Fruit fly (Drosophila melanogaster) whole organism, embryonic: ENCODE data around the gene CG11000.
A peak's percentile ranks its signal among the peaks of the same experiment; 100 is the strongest.

ENCODE experiments used
- BtbVII ChIP-seq: fragments of 200-800 bp; sonication (Bioruptor generic); optimal IDR thresholded peaks from 3 replicates; lab custom pipeline; 2017; ENCODE audit warnings: missing biosample characterization, mild to moderate bottlenecking, missing genetic modification characterization
- CG10543 ChIP-seq: fragments of 200-800 bp; sonication (Bioruptor generic); optimal IDR thresholded peaks from 3 replicates; lab custom pipeline; 2017; ENCODE audit warnings: missing biosample characterization, mild to moderate bottlenecking, missing genetic modification characterization, moderate library complexity
- CG12155 ChIP-seq: fragments of 200-800 bp; sonication (Bioruptor generic); optimal IDR thresholded peaks from 3 replicates; lab custom pipeline; 2016; ENCODE audit warnings: missing biosample characterization, missing genetic modification characterization
- CG12769 ChIP-seq: fragments of 200-800 bp; sonication (Bioruptor generic); optimal IDR thresholded peaks from 2 replicates; lab custom pipeline; 2019; ENCODE audit warnings: missing biosample characterization, mild to moderate bottlenecking, missing genetic modification characterization, moderate library complexity
- CG12942 ChIP-seq: fragments of 200-800 bp; sonication (Bioruptor generic); optimal IDR thresholded peaks from 3 replicates; lab custom pipeline; 2016; ENCODE audit warnings: missing biosample characterization, missing genetic modification characterization
- CG13775 ChIP-seq: fragments of 200-800 bp; sonication (Bioruptor generic); optimal IDR thresholded peaks from 3 replicates; lab custom pipeline; 2017; ENCODE audit warnings: missing biosample characterization, mild to moderate bottlenecking, missing genetic modification characterization
- CG14050 ChIP-seq: fragments of 200-800 bp; sonication (Bioruptor generic); IDR thresholded peaks from 3 replicates; pipeline ENCODE4 v1.3.6; 2022; ENCODE audit warnings: missing biosample characterization, missing genetic modification characterization
- CG14965 ChIP-seq: fragments of 200-800 bp; sonication (Bioruptor generic); optimal IDR thresholded peaks from 2 replicates; lab custom pipeline; 2016; ENCODE audit warnings: missing biosample characterization, missing genetic modification characterization, borderline replicate concordance
- CG15269 ChIP-seq: fragments of 200-800 bp; sonication (Bioruptor generic); optimal IDR thresholded peaks from 2 replicates; lab custom pipeline; 2018; ENCODE audit warnings: missing biosample characterization, mild to moderate bottlenecking, missing genetic modification characterization, moderate library complexity
- CG17359 ChIP-seq: fragments of 200-800 bp; sonication (Bioruptor generic); optimal IDR thresholded peaks from 3 replicates; lab custom pipeline; 2018; ENCODE audit warnings: missing biosample characterization, mild to moderate bottlenecking, missing genetic modification characterization, moderate library complexity
- CG1832 ChIP-seq: fragments of 200-800 bp; sonication (Bioruptor generic); optimal IDR thresholded peaks from 2 replicates; lab custom pipeline; 2017; ENCODE audit warnings: missing biosample characterization, mild to moderate bottlenecking, missing genetic modification characterization, inconsistent platforms
- CG18619 ChIP-seq: fragments of 200-800 bp; sonication (Bioruptor generic); optimal IDR thresholded peaks from 3 replicates; lab custom pipeline; 2017; ENCODE audit warnings: missing biosample characterization, mild to moderate bottlenecking, missing genetic modification characterization
- CG3163 ChIP-seq: fragments of 200-800 bp; sonication (Bioruptor generic); optimal IDR thresholded peaks from 3 replicates; lab custom pipeline; 2016; ENCODE audit warnings: missing biosample characterization, missing genetic modification characterization
- CG32767 ChIP-seq: fragments of 200-800 bp; sonication (Bioruptor generic); IDR thresholded peaks from 2 replicates; pipeline ENCODE4 v1.3.6; 2022; ENCODE audit warnings: missing biosample characterization, missing genetic modification characterization
- CG34376 ChIP-seq: fragments of 200-800 bp; sonication (Bioruptor generic); optimal IDR thresholded peaks from 2 replicates; lab custom pipeline; 2018; ENCODE audit warnings: missing biosample characterization, mild to moderate bottlenecking, missing genetic modification characterization
- CG6689 ChIP-seq: fragments of 200-800 bp; sonication (Bioruptor generic); IDR thresholded peaks from 2 replicates; pipeline ENCODE4 v1.3.6; 2022; ENCODE audit warnings: missing biosample characterization, missing genetic modification characterization
- CG8089 ChIP-seq: fragments of 200-800 bp; sonication (Bioruptor generic); optimal IDR thresholded peaks from 3 replicates; lab custom pipeline; 2016; ENCODE audit warnings: missing biosample characterization, missing genetic modification characterization
- CG8924 ChIP-seq: fragments of 200-800 bp; optimal IDR thresholded peaks from 3 replicates; lab custom pipeline; 2019; ENCODE audit warnings: missing biosample characterization, mild to moderate bottlenecking, missing genetic modification characterization, moderate library complexity
- D ChIP-seq, 2 experiments: fragments of 200-800 bp in 1 of 2; fragments of >200 bp in 1 of 2; sonication (Bioruptor generic) in 1 of 2; optimal IDR thresholded peaks; 2 replicates in 1 of 2; 3 replicates in 1 of 2; lab custom pipeline; 2017; ENCODE audit warnings: mild to moderate bottlenecking in 1 of 2, missing biosample characterization in 1 of 2, missing genetic modification characterization in 1 of 2, missing genetic modification reagents in 1 of 2
- D19B ChIP-seq: fragments of 200-800 bp; sonication (Bioruptor generic); optimal IDR thresholded peaks from 2 replicates; lab custom pipeline; 2017; ENCODE audit warnings: missing biosample characterization, mild to moderate bottlenecking, missing genetic modification characterization
- HmgZ ChIP-seq: fragments of 200-800 bp; sonication (Bioruptor generic); optimal IDR thresholded peaks from 2 replicates; lab custom pipeline; 2018; ENCODE audit warnings: missing biosample characterization, mild to moderate bottlenecking, missing genetic modification characterization
- Rx ChIP-seq: fragments of 200-800 bp; sonication (Bioruptor generic); IDR thresholded peaks from 2 replicates; pipeline ENCODE4 v1.3.6; 2022; ENCODE audit warnings: missing biosample characterization, missing genetic modification characterization
- Sry-β ChIP-seq: fragments of 200-800 bp; sonication (Bioruptor generic); optimal IDR thresholded peaks from 2 replicates; lab custom pipeline; 2018; ENCODE audit warnings: missing biosample characterization, mild to moderate bottlenecking, missing genetic modification characterization, moderate library complexity
- Stat92E ChIP-seq, 3 experiments: fragments of >200 bp in 2 of 3; fragments of 200-800 bp in 1 of 3; sonication (Bioruptor generic) in 1 of 3; optimal IDR thresholded peaks; 2 replicates each; lab custom pipeline; 2017 to 2019; ENCODE audit warnings: missing biosample characterization in 3 of 3, missing genetic modification characterization in 3 of 3, mild to moderate bottlenecking in 1 of 3, moderate library complexity in 1 of 3
- Xbp1 ChIP-seq: fragments of 200-800 bp; sonication (Bioruptor generic); optimal IDR thresholded peaks from 3 replicates; lab custom pipeline; 2016; ENCODE audit warnings: missing biosample characterization, mild to moderate bottlenecking, missing genetic modification characterization
- Xrp1 ChIP-seq: fragments of 200-800 bp; sonication (Bioruptor generic); IDR thresholded peaks from 2 replicates; pipeline ENCODE4 v1.3.6; 2022; ENCODE audit warnings: missing biosample characterization, missing genetic modification characterization
- YL-1 ChIP-seq: fragments of 200-800 bp; sonication (Bioruptor generic); optimal IDR thresholded peaks from 3 replicates; lab custom pipeline; 2017; ENCODE audit warnings: missing biosample characterization, mild to moderate bottlenecking, missing genetic modification characterization
- abd-A ChIP-seq: fragments of 200-800 bp; sonication (Bioruptor generic); optimal IDR thresholded peaks from 3 replicates; lab custom pipeline; 2019; ENCODE audit warnings: missing biosample characterization, mild to moderate bottlenecking, missing genetic modification characterization, moderate library complexity
- amos ChIP-seq: fragments of 200-800 bp; sonication (Bioruptor generic); IDR thresholded peaks from 2 replicates; pipeline ENCODE4 v1.3.6; 2022; ENCODE audit warnings: missing biosample characterization, missing genetic modification characterization; ENCODE audit not compliant: partially characterized antibody
- bbx ChIP-seq: fragments of 200-800 bp; sonication (Bioruptor generic); IDR thresholded peaks from 2 replicates; pipeline ENCODE4 v1.3.6; 2022; ENCODE audit warnings: missing biosample characterization, missing genetic modification characterization; ENCODE audit not compliant: partially characterized antibody
- bigmax ChIP-seq: fragments of 200-800 bp; sonication (Bioruptor generic); optimal IDR thresholded peaks from 2 replicates; lab custom pipeline; 2018; ENCODE audit warnings: missing biosample characterization, mild to moderate bottlenecking, missing genetic modification characterization
- chinmo ChIP-seq: fragments of 200-800 bp; sonication (Bioruptor generic); IDR thresholded peaks from 4 replicates; pipeline ENCODE4 v1.3.6; 2022; ENCODE audit warnings: missing biosample characterization, missing genetic modification characterization; ENCODE audit not compliant: partially characterized antibody
- chn ChIP-seq: fragments of 200-800 bp; sonication (Bioruptor generic); optimal IDR thresholded peaks from 2 replicates; lab custom pipeline; 2016; ENCODE audit warnings: missing biosample characterization, missing genetic modification characterization
- da ChIP-seq: fragments of 200-800 bp; sonication (Bioruptor generic); optimal IDR thresholded peaks from 2 replicates; lab custom pipeline; 2016; ENCODE audit warnings: missing biosample characterization, missing genetic modification characterization
- dan ChIP-seq: fragments of 200-800 bp; sonication (Bioruptor generic); IDR thresholded peaks from 2 replicates; pipeline ENCODE4 v1.3.6; 2022; ENCODE audit warnings: missing biosample characterization, missing genetic modification characterization
- gsb ChIP-seq: fragments of 200-800 bp; sonication (Bioruptor generic); IDR thresholded peaks from 2 replicates; pipeline ENCODE4 v1.3.6; 2022; ENCODE audit warnings: missing biosample characterization, missing genetic modification characterization
- ken ChIP-seq: fragments of 200-800 bp; sonication (Bioruptor generic); IDR thresholded peaks from 3 replicates; pipeline ENCODE4 v1.3.6; 2022; ENCODE audit warnings: missing biosample characterization, missing genetic modification characterization
- lilli ChIP-seq: fragments of 200-800 bp; sonication (Bioruptor generic); optimal IDR thresholded peaks from 3 replicates; lab custom pipeline; 2016; ENCODE audit warnings: missing biosample characterization, missing genetic modification characterization
- mam ChIP-seq: fragments of 200-800 bp; sonication (Bioruptor generic); optimal IDR thresholded peaks from 3 replicates; lab custom pipeline; 2016; ENCODE audit warnings: missing biosample characterization, missing genetic modification characterization
- nerfin-1 ChIP-seq: fragments of 200-800 bp; sonication (Bioruptor generic); optimal IDR thresholded peaks from 3 replicates; lab custom pipeline; 2019; ENCODE audit warnings: missing biosample characterization, mild to moderate bottlenecking, missing genetic modification characterization, moderate library complexity
- nerfin-2 ChIP-seq: fragments of 200-800 bp; sonication (Bioruptor generic); IDR thresholded peaks from 2 replicates; pipeline ENCODE4 v1.3.6; 2022; ENCODE audit warnings: missing biosample characterization, missing genetic modification characterization; ENCODE audit not compliant: partially characterized antibody
- scrt ChIP-seq: fragments of 200-800 bp; sonication (Bioruptor generic); optimal IDR thresholded peaks from 2 replicates; lab custom pipeline; 2018; ENCODE audit warnings: missing biosample characterization, mild to moderate bottlenecking, missing genetic modification characterization, moderate library complexity
- sens-2 ChIP-seq: fragments of 200-800 bp; sonication (Bioruptor generic); IDR thresholded peaks from 2 replicates; pipeline ENCODE4 v1.3.6; 2022; ENCODE audit warnings: missing biosample characterization, missing genetic modification characterization
- sima ChIP-seq: fragments of 200-800 bp; sonication (Bioruptor generic); optimal IDR thresholded peaks from 2 replicates; lab custom pipeline; 2016; ENCODE audit warnings: missing biosample characterization, missing genetic modification characterization
- sob ChIP-seq: fragments of 200-800 bp; sonication (Bioruptor generic); IDR thresholded peaks from 2 replicates; pipeline ENCODE4 v1.3.6; 2022; ENCODE audit warnings: missing biosample characterization, missing genetic modification characterization
- tll ChIP-seq, 2 experiments: fragments of 200-800 bp in 1 of 2; fragments of >200 bp in 1 of 2; sonication (Bioruptor generic) in 1 of 2; optimal IDR thresholded peaks; 2 replicates each; lab custom pipeline; 2017 to 2019; ENCODE audit warnings: missing biosample characterization in 2 of 2, missing genetic modification characterization in 2 of 2, mild to moderate bottlenecking in 1 of 2, moderate library complexity in 1 of 2
- tx ChIP-seq: fragments of 200-800 bp; sonication (Bioruptor generic); optimal IDR thresholded peaks from 2 replicates; lab custom pipeline; 2016; ENCODE audit warnings: missing biosample characterization, missing genetic modification characterization
- vfl ChIP-seq: fragments of 200-800 bp; sonication (Bioruptor generic); optimal IDR thresholded peaks from 2 replicates; lab custom pipeline; 2016; ENCODE audit warnings: missing biosample characterization, missing genetic modification characterization

The CG11000 gene

dm6 chr3R:5862032-5862641 is 60.0 kb downstream of the CG11000 start, which contains the start of gene CG2017 (continued):
- TF ChIP-seq CG1832 (GFP tag; lab: Kevin White, UChicago) (no peak), CG14050 (GFP tag; lab: Robert Waterston, UW) (peak; percentile 26; the same call in 1 of the 3 replicates), CG15269 (tag; lab: Kevin White, UChicago) (peak; percentile 20), BtbVII (no peak), Rx (GFP tag; lab: Robert Waterston, UW) (peak; percentile 5; the same call in 1 of the 2 replicates), scrt (GFP tag; lab: Kevin White, UChicago) (peak; percentile 18), CG3163 (GFP tag; lab: Kevin White, UChicago) (peak; percentile 28), Sry-β (GFP tag; lab: Kevin White, UChicago) (peak; percentile 51), sima (GFP tag; lab: Kevin White, UChicago) (no peak), CG12155 (peak; percentile 51), CG6689 (GFP tag; lab: Robert Waterston, UW) (no peak), CG34376 (GFP tag; lab: Kevin White, UChicago) (peak; percentile 25), nerfin-1 (peak; percentile 35), vfl (peak; percentile 75), tx (peak; percentile 65), CG32767 (GFP tag; lab: Robert Waterston, UW) (no peak), Xbp1 (GFP tag; lab: Kevin White, UChicago) (peak; percentile 50), YL-1 (peak; percentile 49), CG14965 (GFP tag; lab: Kevin White, UChicago) (no peak), ken (peak; percentile 69; the same call in 2 of the 3 replicates), chn (GFP tag; lab: Kevin White, UChicago) (peak; percentile 48), abd-A (peak; percentile 49), da (GFP tag; lab: Kevin White, UChicago) (peak; percentile 66), CG12769 (tag; lab: Kevin White, UChicago) (peak; percentile 51), bbx (GFP tag; lab: Robert Waterston, UW) (no peak), CG18619 (GFP tag; lab: Kevin White, UChicago) (peak; percentile 25), Xrp1 (no peak), dan (GFP tag; lab: Robert Waterston, UW) (no peak), lilli (GFP tag; lab: Kevin White, UChicago) (peak; percentile 29), CG12942 (GFP tag; lab: Kevin White, UChicago) (peak; percentile 30), nerfin-2 (GFP tag; lab: Robert Waterston, UW) (no peak), Stat92E (GFP tag; optimal IDR thresholded peaks at IDR 0.05; lab: Kevin White, UChicago) (no peak), sens-2 (no peak), mam (GFP tag; lab: Kevin White, UChicago) (peak; percentile 49), amos (GFP tag; lab: Robert Waterston, UW) (peak; percentile 46; the same call in 1 of the 2 replicates), sob (GFP tag; lab: Robert Waterston, UW) (peak; percentile 78), CG8089 (peak; percentile 22), CG8924 (tag; lab: Kevin White, UChicago) (peak; percentile 25), CG10543 (GFP tag; lab: Kevin White, UChicago) (peak; percentile 18), tll (GFP tag; optimal IDR thresholded peaks at IDR 0.05; lab: Kevin White, UChicago) (peak; percentile 28 to 84), gsb (no peak), chinmo (GFP tag; lab: Robert Waterston, UW) (no peak; the same call in 1 of the 4 replicates), CG13775 (GFP tag; lab: Kevin White, UChicago) (peak; percentile 8), CG17359 (tag; lab: Kevin White, UChicago) (peak; percentile 3), D (optimal IDR thresholded peaks at IDR 0.05; lab: Kevin White, UChicago) (no peak), D (GFP tag; optimal IDR thresholded peaks at IDR 0.05; lab: Kevin White, UChicago) (no peak), D19B (no peak), HmgZ (tag; lab: Kevin White, UChicago) (peak; percentile 75), bigmax (GFP tag; lab: Kevin White, UChicago) (peak; percentile 53)
